Worm (Caenorhabditis elegans): Measurements from ENCODE around the gene sru-1.

The sru-1 gene

DNA sequence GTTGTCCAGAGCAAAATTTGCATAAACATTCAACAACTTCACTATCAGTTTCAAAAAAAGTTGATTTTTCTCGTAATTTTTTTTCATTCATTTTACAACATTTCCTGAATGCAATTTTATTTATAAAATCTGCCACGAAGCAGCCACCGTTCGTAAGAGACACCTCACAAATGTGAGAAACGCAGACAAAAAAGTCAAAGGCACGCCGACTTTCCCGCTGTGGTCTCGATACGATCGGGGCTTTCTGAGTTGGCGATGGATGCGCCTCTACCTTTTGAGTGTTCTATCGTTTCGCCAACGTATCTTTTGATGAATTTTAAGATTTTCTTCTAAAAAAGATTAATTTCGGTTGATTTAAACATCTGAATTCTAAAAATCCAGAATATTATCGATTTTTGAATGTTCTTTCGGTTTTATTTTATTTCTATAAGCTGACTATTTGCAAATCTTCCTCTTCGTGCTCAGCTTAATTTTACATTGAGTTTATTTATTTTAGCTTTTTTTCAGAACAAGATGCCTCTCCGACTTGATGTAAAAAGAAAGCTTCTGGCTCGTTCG is 29.1 kb upstream of the sru-1 start, which contains the start of gene copb-2:
Gene copb-2 (plus strand): TSS at position 508 of the 558 bp plus-strand sequence.
- no peak for TF ChIP-seq pha-4 (tag; optimal IDR thresholded peaks at IDR 0.05)
- TF ChIP-seq ceh-9 (tag; optimal IDR thresholded peaks at IDR 0.05) = no peak
- no peak for TF ChIP-seq eor-1 (tag; optimal IDR thresholded peaks at IDR 0.05)
- no peak for TF ChIP-seq nhr-28 (tag; optimal IDR thresholded peaks at IDR 0.05)
- TF ChIP-seq mdl-1 (tag; optimal IDR thresholded peaks at IDR 0.05) = no peak
- TF ChIP-seq unc-39 (tag; optimal IDR thresholded peaks at IDR 0.05) = no peak
- TF ChIP-seq nfya-1 (tag; optimal IDR thresholded peaks at IDR 0.05; ENCODE audit: insufficient read depth) = peak; percentile 78
- no peak for TF ChIP-seq egl-27 (tag; optimal IDR thresholded peaks at IDR 0.05)
- no peak for TF ChIP-seq nhr-76 (tag; optimal IDR thresholded peaks at IDR 0.05)
- peak; percentile 77 for TF ChIP-seq hmg-11 (tag; optimal IDR thresholded peaks at IDR 0.05)
- no peak for TF ChIP-seq nhr-237 (tag; optimal IDR thresholded peaks at IDR 0.05)
- peak; percentile 22 for TF ChIP-seq egl-5 (tag; optimal IDR thresholded peaks at IDR 0.05)
- no peak for TF ChIP-seq fkh-2 (tag; optimal IDR thresholded peaks at IDR 0.05)
- TF ChIP-seq nhr-25 (tag; optimal IDR thresholded peaks at IDR 0.05) = no peak
- no peak for TF ChIP-seq ceh-82 (tag; optimal IDR thresholded peaks at IDR 0.05)
- TF ChIP-seq elt-2 (tag; optimal IDR thresholded peaks at IDR 0.05) = peak; percentile 43
- TF ChIP-seq nhr-23 (tag; optimal IDR thresholded peaks at IDR 0.05) = peak; percentile 57
- no peak for TF ChIP-seq pqm-1 (tag; optimal IDR thresholded peaks at IDR 0.05)
- TF ChIP-seq lsy-12 (tag; optimal IDR thresholded peaks at IDR 0.05) = no peak
- no peak for TF ChIP-seq sea-2 (GFP tag; optimal IDR thresholded peaks at IDR 0.05)
- TF ChIP-seq ceh-28 (tag; optimal IDR thresholded peaks at IDR 0.05) = peak; percentile 50
- TF ChIP-seq nhr-11 (tag; optimal IDR thresholded peaks at IDR 0.05) = no peak
- TF ChIP-seq lin-39 (tag; optimal IDR thresholded peaks at IDR 0.05) = no peak
- TF ChIP-seq lin-15B (tag; optimal IDR thresholded peaks at IDR 0.05) = peak; percentile 74
- no peak for TF ChIP-seq aly-2 (tag; optimal IDR thresholded peaks at IDR 0.05)
- TF ChIP-seq snpc-4 (tag; optimal IDR thresholded peaks at IDR 0.05) = peak; percentile 85

DNA sequence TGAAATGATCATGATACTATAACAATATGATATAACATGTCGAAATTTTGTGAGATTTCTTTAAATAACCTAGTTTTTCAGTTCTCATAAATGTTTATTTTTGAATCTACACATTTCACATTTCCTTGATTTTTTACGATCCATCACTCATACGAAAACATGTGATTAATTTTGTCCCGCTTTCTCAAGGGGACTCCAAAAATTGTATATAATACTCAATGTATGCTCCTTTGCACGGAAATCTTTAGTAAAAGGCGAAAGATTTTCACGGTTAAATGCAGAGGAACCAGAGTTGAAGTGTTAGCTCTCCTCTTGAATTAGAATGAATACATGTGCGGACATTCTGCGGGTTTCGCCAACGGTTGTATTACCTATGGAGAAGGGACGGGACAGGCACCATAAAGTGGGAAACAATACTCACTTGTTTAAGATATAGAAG is 24.1 kb upstream of the sru-1 start:
- TF ChIP-seq lin-15B (tag; optimal IDR thresholded peaks at IDR 0.05) (no peak), snpc-4 (tag; optimal IDR thresholded peaks at IDR 0.05) (peak; percentile 81)

DNA sequence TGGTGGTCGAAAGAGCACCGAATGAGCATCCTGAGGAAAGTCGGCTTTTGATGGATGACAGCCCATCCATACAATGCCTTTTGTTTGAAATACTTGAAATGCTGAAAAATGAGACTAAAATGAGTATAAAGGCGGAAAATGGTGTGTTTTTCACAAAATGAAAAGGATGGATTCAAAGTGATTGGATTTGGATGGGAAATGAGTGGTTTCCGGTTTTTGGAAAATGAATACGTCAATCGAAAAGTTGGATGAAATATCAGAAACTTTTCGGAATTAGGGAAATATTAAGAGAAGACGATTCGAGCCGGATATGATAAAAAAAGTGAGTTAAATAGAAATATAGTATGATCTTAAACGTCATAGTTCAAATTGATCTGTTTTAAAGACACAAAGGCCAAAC is 21.0 kb upstream of the sru-1 start, which contains the start of gene F38E11.6:
Gene F38E11.6 (minus strand): TSS at position 101 of the 400 bp plus-strand sequence.
- TF ChIP-seq nhr-77 (tag; optimal IDR thresholded peaks at IDR 0.05) = no peak
- no peak for TF ChIP-seq mml-1 (tag; optimal IDR thresholded peaks at IDR 0.05)
- no peak for TF ChIP-seq unc-39 (tag; optimal IDR thresholded peaks at IDR 0.05)
- TF ChIP-seq jun-1 (tag; optimal IDR thresholded peaks at IDR 0.05) = no peak
- no peak for TF ChIP-seq pha-4 (tag; optimal IDR thresholded peaks at IDR 0.05)
- no peak for TF ChIP-seq nhr-237 (tag; optimal IDR thresholded peaks at IDR 0.05)
- TF ChIP-seq lin-15B (tag; optimal IDR thresholded peaks at IDR 0.05) = no peak
- TF ChIP-seq elt-2 (tag; optimal IDR thresholded peaks at IDR 0.05) = no peak
- TF ChIP-seq R02D3.7 (tag; optimal IDR thresholded peaks at IDR 0.05) = no peak
- TF ChIP-seq nhr-12 (tag; optimal IDR thresholded peaks at IDR 0.05) = no peak
- TF ChIP-seq nhr-28 (tag; optimal IDR thresholded peaks at IDR 0.05) = no peak
- TF ChIP-seq nfya-1 (tag; optimal IDR thresholded peaks at IDR 0.05; ENCODE audit: insufficient read depth) = no peak
- TF ChIP-seq ztf-4 (tag; optimal IDR thresholded peaks at IDR 0.05) = no peak
- TF ChIP-seq elt-1 (tag; optimal IDR thresholded peaks at IDR 0.05) = no peak
- no peak for TF ChIP-seq ceh-82 (tag; optimal IDR thresholded peaks at IDR 0.05)
- no peak for TF ChIP-seq skn-1 (tag; optimal IDR thresholded peaks at IDR 0.05)

DNA sequence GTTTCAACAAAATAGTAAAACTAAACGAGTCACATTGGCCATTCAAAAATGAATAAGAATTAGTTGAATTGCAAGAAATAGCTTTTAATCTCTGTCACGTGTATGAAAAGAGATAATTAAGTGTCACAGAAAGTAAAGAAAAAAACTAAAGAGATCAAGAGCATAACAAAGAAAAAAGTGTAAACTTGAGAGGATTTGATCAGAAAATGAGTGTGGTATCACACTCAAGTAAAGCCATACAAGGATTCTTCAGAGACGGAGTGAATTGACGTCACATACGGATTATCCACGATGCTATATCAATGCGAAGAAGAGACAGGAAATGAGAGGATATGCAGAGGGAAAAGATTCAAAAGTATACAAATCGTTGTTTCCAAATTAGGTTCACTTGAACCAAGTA is 19.1 kb upstream of the sru-1 start:
- no peak for TF ChIP-seq ztf-4 (tag; optimal IDR thresholded peaks at IDR 0.05)
- TF ChIP-seq skn-1 (tag; optimal IDR thresholded peaks at IDR 0.05) = no peak
- no peak for TF ChIP-seq unc-39 (tag; optimal IDR thresholded peaks at IDR 0.05)
- TF ChIP-seq nhr-11 (tag; optimal IDR thresholded peaks at IDR 0.05) = no peak
- no peak for TF ChIP-seq nhr-12 (tag; optimal IDR thresholded peaks at IDR 0.05)
- no peak for TF ChIP-seq nhr-76 (tag; optimal IDR thresholded peaks at IDR 0.05)
- no peak for TF ChIP-seq daf-12 (tag; optimal IDR thresholded peaks at IDR 0.05)
- no peak for TF ChIP-seq ceh-28 (tag; optimal IDR thresholded peaks at IDR 0.05)
- TF ChIP-seq egl-27 (tag; optimal IDR thresholded peaks at IDR 0.05) = no peak
- no peak for TF ChIP-seq lsy-12 (tag; optimal IDR thresholded peaks at IDR 0.05)
- TF ChIP-seq snpc-4 (tag; optimal IDR thresholded peaks at IDR 0.05) = no peak
- TF ChIP-seq ceh-16 (tag; optimal IDR thresholded peaks at IDR 0.05) = no peak

Measured in whole organism, L3 larva.